Worm (Caenorhabditis elegans): Measurements from ENCODE around the gene unc-32.
A peak's percentile ranks its signal among the peaks of the same experiment; 100 is the strongest.

Gene unc-32

ce11 chrIII:8893464-8893863 lies 12.0 kb upstream of the unc-32 start, which contains the start of gene ZK637.4:
Gene ZK637.4 (plus strand): TSS chrIII:8893764.
- no peak for TF ChIP-seq ztf-23 (GFP tag; IDR thresholded peaks at IDR 0.05)
- no peak for TF ChIP-seq med-1 (GFP tag; optimal IDR thresholded peaks at IDR 0.05; ENCODE audit: insufficient read depth)
- no peak for TF ChIP-seq ref-1 (GFP tag; conservative IDR thresholded peaks at IDR 0.05)
- no peak for TF ChIP-seq T22C8.4 (GFP tag; IDR thresholded peaks at IDR 0.05)
- TF ChIP-seq ztf-29 (GFP tag; IDR thresholded peaks at IDR 0.05), result no peak
- no peak for TF ChIP-seq klf-2 (GFP tag; conservative IDR thresholded peaks at IDR 0.05)
- TF ChIP-seq flt-1 (GFP tag; IDR thresholded peaks at IDR 0.05), result no peak
- TF ChIP-seq tab-1 (GFP tag; IDR thresholded peaks at IDR 0.05), result no peak
- TF ChIP-seq cog-1 (tag; optimal IDR thresholded peaks at IDR 0.05), result no peak

- TF ChIP-seq med-1 (GFP tag; optimal IDR thresholded peaks at IDR 0.05; ENCODE audit: insufficient read depth), result no peak
- no peak for TF ChIP-seq T22C8.4 (GFP tag; IDR thresholded peaks at IDR 0.05)
- TF ChIP-seq ref-1 (GFP tag; conservative IDR thresholded peaks at IDR 0.05), result no peak
- TF ChIP-seq cog-1 (tag; optimal IDR thresholded peaks at IDR 0.05), result no peak
- TF ChIP-seq klf-2 (GFP tag; conservative IDR thresholded peaks at IDR 0.05), result no peak
- TF ChIP-seq ztf-23 (GFP tag; IDR thresholded peaks at IDR 0.05), result no peak
- no peak for TF ChIP-seq flt-1 (GFP tag; IDR thresholded peaks at IDR 0.05)
- no peak for TF ChIP-seq tab-1 (GFP tag; IDR thresholded peaks at IDR 0.05)
- no peak for TF ChIP-seq ztf-29 (GFP tag; IDR thresholded peaks at IDR 0.05)
Observed at ce11 chrIII:8894782-8895181, 10.6 kb upstream of the unc-32 start, which contains the start of gene asna-1. Gene asna-1 (plus strand): TSS chrIII:8895082.

ce11 chrIII:8899767-8900166 lies 5.6 kb upstream of the unc-32 start:
- TF ChIP-seq T22C8.4 (GFP tag; IDR thresholded peaks at IDR 0.05) (no peak), med-1 (GFP tag; optimal IDR thresholded peaks at IDR 0.05; ENCODE audit: insufficient read depth) (no peak)

- TF ChIP-seq cog-1 (tag; optimal IDR thresholded peaks at IDR 0.05) (peak; percentile 19), flt-1 (GFP tag; IDR thresholded peaks at IDR 0.05) (peak; percentile 82; the same call in 1 of the 2 replicates)
Observed at ce11 chrIII:8901078-8901477, 4.3 kb upstream of the unc-32 start.

- TF ChIP-seq T22C8.4 (GFP tag; IDR thresholded peaks at IDR 0.05), result no peak
- TF ChIP-seq ref-1 (GFP tag; conservative IDR thresholded peaks at IDR 0.05), result no peak
- TF ChIP-seq ztf-29 (GFP tag; IDR thresholded peaks at IDR 0.05), result no peak
- TF ChIP-seq med-1 (GFP tag; optimal IDR thresholded peaks at IDR 0.05; ENCODE audit: insufficient read depth), result no peak
- TF ChIP-seq cog-1 (tag; optimal IDR thresholded peaks at IDR 0.05), result no peak
- TF ChIP-seq ztf-23 (GFP tag; IDR thresholded peaks at IDR 0.05), result no peak
- no peak for TF ChIP-seq tab-1 (GFP tag; IDR thresholded peaks at IDR 0.05)
- TF ChIP-seq flt-1 (GFP tag; IDR thresholded peaks at IDR 0.05), result no peak
- no peak for TF ChIP-seq klf-2 (GFP tag; conservative IDR thresholded peaks at IDR 0.05)
Observed at ce11 chrIII:8903263-8903662, 2.2 kb upstream of the unc-32 start.

- TF ChIP-seq ref-1 (GFP tag; conservative IDR thresholded peaks at IDR 0.05) (no peak), flt-1 (GFP tag; IDR thresholded peaks at IDR 0.05) (peak; percentile 32; the same call in 1 of the 2 replicates), ztf-29 (GFP tag; IDR thresholded peaks at IDR 0.05) (peak; percentile 39; the same call in 1 of the 2 replicates), T22C8.4 (GFP tag; IDR thresholded peaks at IDR 0.05) (no peak), cog-1 (tag; optimal IDR thresholded peaks at IDR 0.05) (peak; percentile 29), tab-1 (GFP tag; IDR thresholded peaks at IDR 0.05) (no peak), med-1 (GFP tag; optimal IDR thresholded peaks at IDR 0.05; ENCODE audit: insufficient read depth) (no peak), ztf-23 (GFP tag; IDR thresholded peaks at IDR 0.05) (peak; percentile 74; the same call in 1 of the 2 replicates)
Observed at ce11 chrIII:8904044-8904443, 1.4 kb upstream of the unc-32 start, which contains the start of gene lin-9. Gene lin-9 (minus strand): TSS chrIII:8904131.

- TF ChIP-seq ztf-23 (GFP tag; IDR thresholded peaks at IDR 0.05) (no peak), flt-1 (GFP tag; IDR thresholded peaks at IDR 0.05) (no peak), tab-1 (GFP tag; IDR thresholded peaks at IDR 0.05) (no peak), klf-2 (GFP tag; conservative IDR thresholded peaks at IDR 0.05) (no peak), cog-1 (tag; optimal IDR thresholded peaks at IDR 0.05) (no peak), ztf-29 (GFP tag; IDR thresholded peaks at IDR 0.05) (no peak), med-1 (GFP tag; optimal IDR thresholded peaks at IDR 0.05; ENCODE audit: insufficient read depth) (no peak), T22C8.4 (GFP tag; IDR thresholded peaks at IDR 0.05) (no peak), ref-1 (GFP tag; conservative IDR thresholded peaks at IDR 0.05) (no peak)
Observed at ce11 chrIII:8910139-8910538, 4.7 kb downstream of the unc-32 start.

- TF ChIP-seq ztf-29 (GFP tag; IDR thresholded peaks at IDR 0.05) (no peak), tab-1 (GFP tag; IDR thresholded peaks at IDR 0.05) (no peak)
Observed at ce11 chrIII:8911598-8912194, 6.3 kb downstream of the unc-32 start, which contains the start of gene tpk-1. Gene tpk-1 (plus strand): TSS chrIII:8912144.

- no peak for TF ChIP-seq flt-1 (GFP tag; IDR thresholded peaks at IDR 0.05)
- no peak for TF ChIP-seq klf-2 (GFP tag; conservative IDR thresholded peaks at IDR 0.05)
- TF ChIP-seq med-1 (GFP tag; optimal IDR thresholded peaks at IDR 0.05; ENCODE audit: insufficient read depth), result no peak
- TF ChIP-seq ref-1 (GFP tag; conservative IDR thresholded peaks at IDR 0.05), result no peak
- TF ChIP-seq ztf-23 (GFP tag; IDR thresholded peaks at IDR 0.05), result no peak
- no peak for TF ChIP-seq cog-1 (tag; optimal IDR thresholded peaks at IDR 0.05)
- TF ChIP-seq tab-1 (GFP tag; IDR thresholded peaks at IDR 0.05), result no peak
- no peak for TF ChIP-seq ztf-29 (GFP tag; IDR thresholded peaks at IDR 0.05)
- no peak for TF ChIP-seq T22C8.4 (GFP tag; IDR thresholded peaks at IDR 0.05)
Observed at ce11 chrIII:8913469-8913868, 8.1 kb downstream of the unc-32 start, which contains the start of gene trxr-2. Gene trxr-2 (plus strand): TSS chrIII:8913769.

ce11 chrIII:8917879-8918381 lies 12.5 kb downstream of the unc-32 start, which contains the start of gene cdc-25.3:
Gene cdc-25.3 (minus strand): TSS chrIII:8917929.
- TF ChIP-seq cog-1 (tag; optimal IDR thresholded peaks at IDR 0.05), result no peak
- TF ChIP-seq T22C8.4 (GFP tag; IDR thresholded peaks at IDR 0.05), result no peak
- no peak for TF ChIP-seq ztf-29 (GFP tag; IDR thresholded peaks at IDR 0.05)
- no peak for TF ChIP-seq klf-2 (GFP tag; conservative IDR thresholded peaks at IDR 0.05)
- TF ChIP-seq ztf-23 (GFP tag; IDR thresholded peaks at IDR 0.05), result no peak
- no peak for TF ChIP-seq ref-1 (GFP tag; conservative IDR thresholded peaks at IDR 0.05)
- no peak for TF ChIP-seq tab-1 (GFP tag; IDR thresholded peaks at IDR 0.05)
- TF ChIP-seq med-1 (GFP tag; optimal IDR thresholded peaks at IDR 0.05; ENCODE audit: insufficient read depth), result no peak
